Fruit fly (Drosophila melanogaster) whole organism, embryonic: ENCODE data around the gene Vps39.

Source experiments
- Adf1 ChIP-seq: fragments of 200-800 bp; sonication (Bioruptor generic); IDR thresholded peaks from 2 replicates; pipeline ENCODE4 v1.3.6; 2022; ENCODE audit warnings: missing biosample characterization, missing genetic modification characterization
- Bgb ChIP-seq: fragments of 200-800 bp; sonication (Bioruptor generic); IDR thresholded peaks from 2 replicates; pipeline ENCODE4 v1.3.6; 2022; ENCODE audit warnings: missing biosample characterization, missing genetic modification characterization; ENCODE audit not compliant: partially characterized antibody
- C15 ChIP-seq: fragments of 200-800 bp; sonication (Bioruptor generic); IDR thresholded peaks from 3 replicates; pipeline ENCODE4 v1.3.6; 2022; ENCODE audit warnings: missing biosample characterization, missing genetic modification characterization
- CG10321 ChIP-seq: fragments of 200-800 bp; sonication (Bioruptor generic); IDR thresholded peaks from 2 replicates; pipeline ENCODE4 v1.3.6; 2022; ENCODE audit warnings: missing biosample characterization, missing genetic modification characterization
- CG10565 ChIP-seq: fragments of 200-800 bp; sonication (Bioruptor generic); optimal IDR thresholded peaks from 3 replicates; lab custom pipeline; 2016; ENCODE audit warnings: missing biosample characterization, mild to moderate bottlenecking, missing genetic modification characterization
- CG12744 ChIP-seq: fragments of 200-800 bp; sonication (Bioruptor generic); optimal IDR thresholded peaks from 2 replicates; lab custom pipeline; 2016; ENCODE audit warnings: missing biosample characterization, missing genetic modification characterization
- CG12942 ChIP-seq: fragments of 200-800 bp; sonication (Bioruptor generic); optimal IDR thresholded peaks from 3 replicates; lab custom pipeline; 2016; ENCODE audit warnings: missing biosample characterization, missing genetic modification characterization
- CG13123 ChIP-seq: fragments of 200-800 bp; sonication (Bioruptor generic); optimal IDR thresholded peaks from 2 replicates; lab custom pipeline; 2016; ENCODE audit warnings: missing biosample characterization, missing genetic modification characterization
- CG15269 ChIP-seq: fragments of 200-800 bp; sonication (Bioruptor generic); optimal IDR thresholded peaks from 2 replicates; lab custom pipeline; 2018; ENCODE audit warnings: missing biosample characterization, mild to moderate bottlenecking, missing genetic modification characterization, moderate library complexity
- CG15601 ChIP-seq: fragments of 200-800 bp; sonication (Bioruptor generic); optimal IDR thresholded peaks from 3 replicates; lab custom pipeline; 2019; ENCODE audit warnings: missing biosample characterization, mild to moderate bottlenecking, missing genetic modification characterization, moderate library complexity
- CG17385 ChIP-seq: fragments of 200-800 bp; sonication (Bioruptor generic); optimal IDR thresholded peaks from 3 replicates; lab custom pipeline; 2018; ENCODE audit warnings: missing biosample characterization, mild to moderate bottlenecking, missing genetic modification characterization
- CG17612 ChIP-seq: fragments of 200-800 bp; sonication (Bioruptor generic); IDR thresholded peaks from 2 replicates; pipeline ENCODE4 v1.3.6; 2022; ENCODE audit warnings: missing biosample characterization, missing genetic modification characterization
- CG1832 ChIP-seq: fragments of 200-800 bp; sonication (Bioruptor generic); optimal IDR thresholded peaks from 2 replicates; lab custom pipeline; 2017; ENCODE audit warnings: missing biosample characterization, mild to moderate bottlenecking, missing genetic modification characterization, inconsistent platforms
- CG2889 ChIP-seq: fragments of 200-800 bp; sonication (Bioruptor generic); IDR thresholded peaks from 3 replicates; pipeline ENCODE4 v1.3.6; 2022; ENCODE audit warnings: missing biosample characterization, missing genetic modification characterization
- CG3726 ChIP-seq: fragments of 200-800 bp; sonication (Bioruptor generic); IDR thresholded peaks from 3 replicates; pipeline ENCODE4, ENCODE4 v1.3.6; 2022; ENCODE audit warnings: missing biosample characterization, missing genetic modification characterization
- CG3847 ChIP-seq: fragments of 200-800 bp; sonication (Bioruptor generic); IDR thresholded peaks from 2 replicates; pipeline ENCODE4 v1.3.6; 2022; ENCODE audit warnings: missing biosample characterization, missing genetic modification characterization
- CG3995 ChIP-seq: fragments of 200-800 bp; sonication (Bioruptor generic); optimal IDR thresholded peaks from 3 replicates; lab custom pipeline; 2016; ENCODE audit warnings: missing biosample characterization, missing genetic modification characterization
- CG4282 ChIP-seq: fragments of 200-800 bp; sonication (Bioruptor generic); optimal IDR thresholded peaks from 2 replicates; lab custom pipeline; 2016; ENCODE audit warnings: missing biosample characterization, missing genetic modification characterization
- CG5953 ChIP-seq: fragments of 200-800 bp; sonication (Bioruptor generic); IDR thresholded peaks from 2 replicates; pipeline ENCODE4 v1.3.6; 2022; ENCODE audit warnings: missing biosample characterization, missing genetic modification characterization
- CG6254 ChIP-seq: fragments of 200-800 bp; sonication (Bioruptor generic); optimal IDR thresholded peaks from 3 replicates; lab custom pipeline; 2017; ENCODE audit warnings: mild to moderate bottlenecking, missing biosample characterization, missing genetic modification reagents, missing genetic modification characterization
- CG6791 ChIP-seq: fragments of 200-800 bp; sonication (Bioruptor generic); IDR thresholded peaks from 3 replicates; pipeline ENCODE4 v1.3.6; 2022; ENCODE audit warnings: missing biosample characterization, missing genetic modification characterization; ENCODE audit not compliant: partially characterized antibody
- CG7271 ChIP-seq: fragments of 200-800 bp; sonication (Bioruptor generic); optimal IDR thresholded peaks from 2 replicates; lab custom pipeline; 2018; ENCODE audit warnings: missing biosample characterization, mild to moderate bottlenecking, missing genetic modification characterization, moderate library complexity
- CG7745 ChIP-seq: fragments of 200-800 bp; sonication (Bioruptor generic); optimal IDR thresholded peaks from 2 replicates; lab custom pipeline; 2018; ENCODE audit warnings: missing biosample characterization, mild to moderate bottlenecking, missing genetic modification characterization, moderate library complexity
- CG7839 ChIP-seq: fragments of 200-800 bp; sonication (Bioruptor generic); optimal IDR thresholded peaks from 3 replicates; lab custom pipeline; 2018; ENCODE audit warnings: missing biosample characterization, mild to moderate bottlenecking, missing genetic modification characterization, moderate library complexity
- CG9437 ChIP-seq: fragments of 200-800 bp; sonication (Bioruptor generic); optimal IDR thresholded peaks from 2 replicates; lab custom pipeline; 2018; ENCODE audit warnings: missing biosample characterization, mild to moderate bottlenecking, missing genetic modification characterization
- D19B ChIP-seq: fragments of 200-800 bp; sonication (Bioruptor generic); optimal IDR thresholded peaks from 2 replicates; lab custom pipeline; 2017; ENCODE audit warnings: missing biosample characterization, mild to moderate bottlenecking, missing genetic modification characterization
- Dip2 ChIP-seq: fragments of 200-800 bp; sonication (Bioruptor generic); IDR thresholded peaks from 2 replicates; pipeline ENCODE4 v1.3.6; 2022; ENCODE audit warnings: missing biosample characterization, missing genetic modification characterization
- Ets65A ChIP-seq: fragments of 200-800 bp; sonication (Bioruptor generic); peaks from one replicate; lab custom pipeline; 2016; ENCODE audit warnings: missing biosample characterization, missing genetic modification characterization
- Ets97D ChIP-seq: fragments of 200-800 bp; sonication (Bioruptor generic); optimal IDR thresholded peaks from 3 replicates; lab custom pipeline; 2016; ENCODE audit warnings: missing biosample characterization, missing genetic modification characterization
- Fer3 ChIP-seq: fragments of 200-800 bp; sonication (Bioruptor generic); optimal IDR thresholded peaks from 2 replicates; lab custom pipeline; 2018; ENCODE audit warnings: missing biosample characterization, mild to moderate bottlenecking, missing genetic modification characterization, moderate library complexity
- Mad ChIP-seq: fragments of 200-800 bp; sonication (Bioruptor generic); optimal IDR thresholded peaks from 2 replicates; lab custom pipeline; 2016; ENCODE audit warnings: missing biosample characterization, missing genetic modification characterization
- Mrtf ChIP-seq: fragments of 200-800 bp; sonication (Bioruptor generic); IDR thresholded peaks from 3 replicates; pipeline ENCODE4 v1.3.6; 2022; ENCODE audit warnings: missing biosample characterization, missing genetic modification characterization
- Six4 ChIP-seq: fragments of 200-800 bp; sonication (Bioruptor generic); optimal IDR thresholded peaks from 2 replicates; lab custom pipeline; 2016; ENCODE audit warnings: missing biosample characterization, missing genetic modification characterization
- Trl ChIP-seq, 3 experiments: fragments of >200 bp in 2 of 3; fragments of 200-800 bp in 1 of 3; sonication (Bioruptor generic) in 1 of 3; optimal IDR thresholded peaks; 2 replicates in 1 of 3; 3 replicates in 2 of 3; lab custom pipeline; 2016 to 2017; ENCODE audit warnings: missing biosample characterization in 1 of 3, missing genetic modification characterization in 1 of 3
- ash1 ChIP-seq: fragments of 200-800 bp; sonication (Bioruptor generic); optimal IDR thresholded peaks from 2 replicates; lab custom pipeline; 2018; ENCODE audit warnings: missing biosample characterization, mild to moderate bottlenecking, missing genetic modification characterization
- chn ChIP-seq: fragments of 200-800 bp; sonication (Bioruptor generic); optimal IDR thresholded peaks from 2 replicates; lab custom pipeline; 2016; ENCODE audit warnings: missing biosample characterization, missing genetic modification characterization
- corto ChIP-seq: fragments of 200-800 bp; sonication (Bioruptor generic); optimal IDR thresholded peaks from 2 replicates; lab custom pipeline; 2016; ENCODE audit warnings: missing biosample characterization, mild to moderate bottlenecking, missing genetic modification characterization, moderate library complexity
- crol ChIP-seq: fragments of 200-800 bp; sonication (Bioruptor generic); IDR thresholded peaks from 2 replicates; pipeline ENCODE4 v1.3.6; 2022; ENCODE audit warnings: missing biosample characterization, missing genetic modification characterization
- da ChIP-seq: fragments of 200-800 bp; sonication (Bioruptor generic); optimal IDR thresholded peaks from 2 replicates; lab custom pipeline; 2016; ENCODE audit warnings: missing biosample characterization, missing genetic modification characterization
- fd102C ChIP-seq: fragments of 200-800 bp; sonication (Bioruptor generic); optimal IDR thresholded peaks from 2 replicates; lab custom pipeline; 2018; ENCODE audit warnings: missing biosample characterization, mild to moderate bottlenecking, missing genetic modification characterization, moderate library complexity
- her ChIP-seq: fragments of 200-800 bp; sonication (Bioruptor generic); optimal IDR thresholded peaks from 2 replicates; lab custom pipeline; 2016; ENCODE audit warnings: missing biosample characterization, missing genetic modification characterization
- mam ChIP-seq: fragments of 200-800 bp; sonication (Bioruptor generic); optimal IDR thresholded peaks from 3 replicates; lab custom pipeline; 2016; ENCODE audit warnings: missing biosample characterization, missing genetic modification characterization
- onecut ChIP-seq: fragments of 200-800 bp; sonication (Bioruptor generic); IDR thresholded peaks from 2 replicates; pipeline ENCODE4 v1.3.6; 2022; ENCODE audit warnings: missing biosample characterization, missing genetic modification characterization
- peb ChIP-seq: fragments of 200-800 bp; sonication (Bioruptor generic); IDR thresholded peaks from 2 replicates; pipeline ENCODE4 v1.3.6; 2022; ENCODE audit warnings: missing biosample characterization, missing genetic modification characterization
- psq ChIP-seq: fragments of 200-800 bp; sonication (Bioruptor generic); optimal IDR thresholded peaks from 2 replicates; lab custom pipeline; 2017; ENCODE audit warnings: missing biosample characterization, missing genetic modification characterization
- rib ChIP-seq: fragments of 200-800 bp; sonication (Bioruptor generic); IDR thresholded peaks from 2 replicates; pipeline ENCODE4 v1.3.6; 2022; ENCODE audit warnings: missing biosample characterization, missing genetic modification characterization
- sima ChIP-seq: fragments of 200-800 bp; sonication (Bioruptor generic); optimal IDR thresholded peaks from 2 replicates; lab custom pipeline; 2016; ENCODE audit warnings: missing biosample characterization, missing genetic modification characterization
- slp2 ChIP-seq: fragments of 200-800 bp; sonication (Bioruptor generic); optimal IDR thresholded peaks from 2 replicates; lab custom pipeline; 2016; ENCODE audit warnings: missing biosample characterization, missing genetic modification characterization
- stwl ChIP-seq: fragments of 200-800 bp; sonication (Bioruptor generic); optimal IDR thresholded peaks from 3 replicates; lab custom pipeline; 2018; ENCODE audit warnings: missing biosample characterization, mild to moderate bottlenecking, missing genetic modification characterization, moderate library complexity
- wdn ChIP-seq: fragments of 200-800 bp; sonication (Bioruptor generic); IDR thresholded peaks from 2 replicates; pipeline ENCODE4 v1.3.6; 2022; ENCODE audit warnings: missing biosample characterization, missing genetic modification characterization

The Vps39 gene

dm6 chr3R:18243718-18244170, 30.5 kb downstream of the Vps39 start (continued):
- TF ChIP-seq CG4282 (GFP tag; lab: Kevin White, UChicago) (peak; percentile 21), chn (no peak)

dm6 chr3R:18243000-18243399, 31.2 kb downstream of the Vps39 start:
- TF ChIP-seq Ets65A (GFP tag; lab: Kevin White, UChicago) (no peak), Trl (optimal IDR thresholded peaks at IDR 0.05; lab: Kevin White, UChicago) (peak in 1 of 2 experiments; percentile 27), Trl (GFP tag; optimal IDR thresholded peaks at IDR 0.05; lab: Kevin White, UChicago) (no peak), CG10321 (GFP tag; lab: Robert Waterston, UW) (peak; percentile 22; the same call in 1 of the 2 replicates), wdn (GFP tag; lab: Robert Waterston, UW) (no peak), CG12744 (GFP tag; lab: Kevin White, UChicago) (no peak), CG6791 (GFP tag; lab: Robert Waterston, UW) (no peak), peb (no peak), CG5953 (GFP tag; lab: Robert Waterston, UW) (no peak), Ets97D (GFP tag; lab: Kevin White, UChicago) (no peak), CG3726 (GFP tag; lab: Robert Waterston, UW) (no peak), CG1832 (GFP tag; lab: Kevin White, UChicago) (no peak), CG17385 (GFP tag; lab: Kevin White, UChicago) (peak; percentile 97), ash1 (GFP tag; lab: Kevin White, UChicago) (no peak), CG7839 (tag; lab: Kevin White, UChicago) (no peak), Adf1 (no peak; the same call in 1 of the 2 replicates), CG7745 (tag; lab: Kevin White, UChicago) (no peak), CG2889 (GFP tag; lab: Robert Waterston, UW) (no peak), CG7271 (tag; lab: Kevin White, UChicago) (no peak), Mrtf (no peak), CG9437 (no peak), CG15601 (tag; lab: Kevin White, UChicago) (no peak), stwl (tag; lab: Kevin White, UChicago) (no peak), CG15269 (no peak), rib (no peak; the same call in 1 of the 2 replicates), Mad (GFP tag; lab: Kevin White, UChicago) (no peak), crol (GFP tag; lab: Robert Waterston, UW) (no peak), Dip2 (GFP tag; lab: Robert Waterston, UW) (no peak), Bgb (no peak), CG17612 (no peak), fd102C (no peak), her (GFP tag; lab: Kevin White, UChicago) (no peak), psq (peak; percentile 35), CG3847 (no peak), C15 (GFP tag; lab: Robert Waterston, UW) (no peak), CG6254 (GFP tag; lab: Kevin White, UChicago) (no peak), Fer3 (tag; lab: Kevin White, UChicago) (no peak), D19B (GFP tag; lab: Kevin White, UChicago) (no peak), sima (GFP tag; lab: Kevin White, UChicago) (no peak), CG10565 (no peak), da (GFP tag; lab: Kevin White, UChicago) (no peak), slp2 (GFP tag; lab: Kevin White, UChicago) (no peak), Six4 (GFP tag; lab: Kevin White, UChicago) (no peak), mam (GFP tag; lab: Kevin White, UChicago) (no peak), onecut (GFP tag; lab: Robert Waterston, UW) (no peak), CG3995 (GFP tag; lab: Kevin White, UChicago) (no peak), corto (GFP tag; lab: Kevin White, UChicago) (no peak), CG12942 (GFP tag; lab: Kevin White, UChicago) (no peak), CG13123 (GFP tag; lab: Kevin White, UChicago) (no peak)
